Fruit fly (Drosophila melanogaster) ovary, adult (tissue): ENCODE measurements around the gene Ir75a.
"Not testable (repeated sequence)": the region's sequence is repeated elsewhere in the genome, so short reads cannot be mapped to it uniquely, and the experiment has no call there.

Experiments
- CG17801 ChIP-seq: fragments of 200-800 bp; optimal IDR thresholded peaks from 2 replicates; lab custom pipeline; 2019; ENCODE audit warnings: missing biosample characterization, mild to moderate bottlenecking, missing genetic modification characterization, moderate library complexity; ENCODE audit not compliant: partially characterized antibody

The Ir75a gene

dm6 chr3L:17817821-17818220, at the start of gene Ir75a:
TSS of gene Ir75a (minus strand) at chr3L:17817921.
- TF ChIP-seq CG17801 (GFP tag; lab: Kevin White, UChicago): no peak

dm6 chr3L:17858174-17858573, 40.5 kb upstream of the Ir75a start, which contains the start of gene CG34002:
TSS of gene CG34002 (plus strand) at chr3L:17858474.
- TF ChIP-seq CG17801 (GFP tag; lab: Kevin White, UChicago): not testable (repeated sequence)

dm6 chr3L:17856655-17857479, 39.1 kb upstream of the Ir75a start, which contains the start of gene CG5535:
TSS of gene CG5535 (minus strand) at chr3L:17856794.
- peak; percentile 40 for TF ChIP-seq CG17801 (GFP tag; lab: Kevin White, UChicago)

- no peak for TF ChIP-seq CG17801 (GFP tag; lab: Kevin White, UChicago)
These were observed 31.8 kb upstream of the Ir75a start, which contains the start of gene TrpRS-m for dm6 chr3L:17849517-17849916. TSS of gene TrpRS-m (plus strand) at chr3L:17849727.

dm6 chr3L:17846982-17847355, 29.2 kb upstream of the Ir75a start:
- peak; percentile 5 for TF ChIP-seq CG17801 (GFP tag; lab: Kevin White, UChicago)

dm6 chr3L:17846169-17846981, 28.7 kb upstream of the Ir75a start, which contains the start of the genes MED19 and CG7430:
TSS of gene MED19 (minus strand) at chr3L:17846501.
TSS of gene CG7430 (plus strand) at chr3L:17846916.
- TF ChIP-seq CG17801 (GFP tag; lab: Kevin White, UChicago): peak; percentile 67

- peak; percentile 11 for TF ChIP-seq CG17801 (GFP tag; lab: Kevin White, UChicago)
These were observed 25.4 kb upstream of the Ir75a start, which contains the start of gene CG5567 for dm6 chr3L:17842892-17843703. TSS of gene CG5567 (minus strand) at chr3L:17843544.

dm6 chr3L:17841085-17841606, 23.4 kb upstream of the Ir75a start, which contains the start of gene CG5577:
TSS of gene CG5577 (minus strand) at chr3L:17841427.
- TF ChIP-seq CG17801 (GFP tag; lab: Kevin White, UChicago): peak; percentile 73

- no peak for TF ChIP-seq CG17801 (GFP tag; lab: Kevin White, UChicago)
These were observed 17.4 kb upstream of the Ir75a start, which contains the start of gene CG32189 for dm6 chr3L:17835074-17835473. TSS of gene CG32189 (minus strand) at chr3L:17835174.

dm6 chr3L:17833525-17833924, 15.8 kb upstream of the Ir75a start, which contains the start of gene CG32188:
TSS of gene CG32188 (minus strand) at chr3L:17833625.
- TF ChIP-seq CG17801 (GFP tag; lab: Kevin White, UChicago): no peak

dm6 chr3L:17822784-17823383, 5.2 kb upstream of the Ir75a start, which contains the start of the genes Ir75c and Grd:
TSS of gene Ir75c (minus strand) at chr3L:17822834.
TSS of gene Grd (plus strand) at chr3L:17823333.
- no peak for TF ChIP-seq CG17801 (GFP tag; lab: Kevin White, UChicago)

dm6 chr3L:17820093-17820492, 2.4 kb upstream of the Ir75a start, which contains the start of gene Ir75b:
TSS of gene Ir75b (minus strand) at chr3L:17820193.
- no peak for TF ChIP-seq CG17801 (GFP tag; lab: Kevin White, UChicago)

- peak; percentile 50 for TF ChIP-seq CG17801 (GFP tag; lab: Kevin White, UChicago)
These were observed 3.7 kb downstream of the Ir75a start, which contains the start of gene Cln3 for dm6 chr3L:17814036-17814435. TSS of gene Cln3 (minus strand) at chr3L:17814119.
